Worm (Caenorhabditis elegans): ENCODE data around the gene srt-6.

The srt-6 gene

DNA sequence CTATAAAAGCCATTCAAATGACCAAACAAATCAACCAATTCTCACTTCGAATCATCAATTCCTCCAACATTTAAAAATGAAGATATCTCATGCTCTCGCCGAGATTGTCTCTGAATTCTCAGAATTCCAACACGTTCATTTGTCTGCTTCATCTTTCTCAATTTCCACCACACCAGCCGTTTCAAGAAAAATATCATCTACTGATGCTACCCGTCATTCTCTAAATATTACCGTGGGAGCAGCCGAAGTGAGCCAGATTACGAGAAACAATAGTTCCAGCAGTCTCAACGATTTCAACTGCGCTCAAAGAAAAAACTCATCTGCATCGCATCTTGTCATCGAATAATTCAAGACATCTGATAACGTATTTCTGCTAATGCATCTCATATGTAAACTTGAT is 6.3 kb upstream of the srt-6 start, which contains the start of gene F18E3.12:
Gene F18E3.12, plus strand, starts transcription at position 77 of the 400 bp plus-strand sequence.
- TF ChIP-seq nhr-23 (tag; optimal IDR thresholded peaks at IDR 0.05) (no peak), unc-55 (GFP tag; optimal IDR thresholded peaks at IDR 0.05) (no peak), crh-2 (tag; optimal IDR thresholded peaks at IDR 0.05) (no peak), ama-1 (optimal IDR thresholded peaks at IDR 0.05) (peak; percentile 77), alr-1 (tag; optimal IDR thresholded peaks at IDR 0.05) (no peak), blmp-1 (tag; optimal IDR thresholded peaks at IDR 0.05; ENCODE audit: insufficient read depth) (no peak)

DNA sequence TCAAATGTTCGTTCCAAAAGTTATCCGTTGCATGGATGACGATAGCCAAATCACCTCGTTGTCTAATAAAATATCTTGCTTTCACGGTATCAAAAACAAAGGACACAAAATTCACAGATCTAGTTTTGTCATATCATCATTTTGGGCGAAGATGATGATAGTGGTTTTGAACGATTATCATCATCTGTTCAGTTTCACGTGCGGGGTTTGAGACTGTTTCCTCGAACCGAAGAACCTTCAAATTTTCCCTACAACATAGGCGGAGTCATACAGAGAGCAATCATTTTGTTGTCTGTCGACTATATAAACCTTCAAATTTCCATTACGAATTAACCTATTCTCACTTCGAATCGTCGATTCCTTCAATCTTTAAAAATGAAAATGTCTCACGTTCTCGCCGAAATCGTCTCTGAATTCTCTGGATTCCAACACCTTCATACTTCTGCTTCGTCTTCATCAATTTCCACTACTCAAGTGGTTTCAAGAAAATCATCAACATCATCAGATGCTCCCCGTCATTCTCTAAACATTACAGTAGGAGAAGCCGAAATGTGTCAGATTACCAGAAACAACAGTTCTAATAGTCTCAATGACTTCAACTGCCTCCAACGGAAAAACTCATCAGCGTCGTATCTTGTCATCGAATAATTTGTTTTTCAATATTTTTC is 4.6 kb upstream of the srt-6 start, which contains the start of gene F18E3.11:
Gene F18E3.11, plus strand, starts transcription at position 376 of the 668 bp plus-strand sequence.
- TF ChIP-seq sem-4 (tag; optimal IDR thresholded peaks at IDR 0.05), result no peak
- peak; percentile 6 for TF ChIP-seq nhr-6 (tag; optimal IDR thresholded peaks at IDR 0.05)
- no peak for TF ChIP-seq ztf-1 (GFP tag; conservative IDR thresholded peaks at IDR 0.05)
- no peak for TF ChIP-seq Y55F3AM.14 (GFP tag; optimal IDR thresholded peaks at IDR 0.05)
- TF ChIP-seq fos-1 (tag; optimal IDR thresholded peaks at IDR 0.05), result no peak
- peak; percentile 9 for TF ChIP-seq crh-2 (tag; optimal IDR thresholded peaks at IDR 0.05)
- TF ChIP-seq sma-3 (GFP tag; optimal IDR thresholded peaks at IDR 0.05), result peak; percentile 49
- TF ChIP-seq ama-1 (optimal IDR thresholded peaks at IDR 0.05), result peak; percentile 89
- peak; percentile 80 for TF ChIP-seq nhr-21 (tag; optimal IDR thresholded peaks at IDR 0.05)
- peak; percentile 85 for TF ChIP-seq nhr-25 (tag; optimal IDR thresholded peaks at IDR 0.05)
- TF ChIP-seq ceh-16 (tag; optimal IDR thresholded peaks at IDR 0.05), result no peak
- TF ChIP-seq peb-1 (tag; optimal IDR thresholded peaks at IDR 0.05), result no peak
- peak; percentile 78 for TF ChIP-seq blmp-1 (tag; optimal IDR thresholded peaks at IDR 0.05; ENCODE audit: insufficient read depth)
- no peak for TF ChIP-seq nhr-10 (tag; optimal IDR thresholded peaks at IDR 0.05)
- no peak for TF ChIP-seq zag-1 (tag; optimal IDR thresholded peaks at IDR 0.05)
- no peak for TF ChIP-seq egl-27 (tag; optimal IDR thresholded peaks at IDR 0.05)
- TF ChIP-seq nhr-129 (tag; optimal IDR thresholded peaks at IDR 0.05), result peak; percentile 84
- TF ChIP-seq sma-9 (GFP tag; optimal IDR thresholded peaks at IDR 0.05), result peak; percentile 84
- TF ChIP-seq sma-9 (tag; optimal IDR thresholded peaks at IDR 0.05), result no peak

DNA sequence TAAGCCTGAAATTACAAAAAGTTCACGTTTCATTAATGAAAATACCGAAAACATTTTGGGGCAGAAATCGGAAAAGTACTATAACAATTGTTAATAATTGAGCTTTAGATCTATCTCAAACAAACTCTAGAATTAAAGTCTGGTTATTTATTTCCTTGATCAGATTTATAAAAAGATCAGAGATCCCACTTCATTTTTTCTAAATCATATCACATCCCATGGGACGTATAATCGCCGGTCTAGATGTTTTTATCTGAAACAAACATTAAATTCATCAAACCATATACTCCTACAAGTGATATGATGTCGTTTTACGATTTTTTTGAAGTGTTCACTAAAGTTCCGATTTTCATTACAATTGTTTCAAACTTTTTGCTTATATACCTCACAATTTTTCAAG is 3.1 kb upstream of the srt-6 start, which contains the start of gene str-41:
Gene str-41, plus strand, starts transcription at position 301 of the 400 bp plus-strand sequence.
- TF ChIP-seq nhr-237 (tag; optimal IDR thresholded peaks at IDR 0.05), result no peak
- no peak for TF ChIP-seq nhr-77 (tag; optimal IDR thresholded peaks at IDR 0.05)
- TF ChIP-seq blmp-1 (tag; optimal IDR thresholded peaks at IDR 0.05; ENCODE audit: insufficient read depth), result no peak
- TF ChIP-seq ztf-4 (tag; optimal IDR thresholded peaks at IDR 0.05), result no peak
- no peak for TF ChIP-seq zag-1 (tag; optimal IDR thresholded peaks at IDR 0.05)
- no peak for TF ChIP-seq egl-27 (tag; optimal IDR thresholded peaks at IDR 0.05)
- no peak for TF ChIP-seq elt-3 (tag; optimal IDR thresholded peaks at IDR 0.05)
- TF ChIP-seq nhr-11 (tag; optimal IDR thresholded peaks at IDR 0.05), result no peak
- TF ChIP-seq ztf-1 (GFP tag; conservative IDR thresholded peaks at IDR 0.05), result no peak
- no peak for TF ChIP-seq F13H6.1 (tag; optimal IDR thresholded peaks at IDR 0.05)
- no peak for TF ChIP-seq alr-1 (tag; optimal IDR thresholded peaks at IDR 0.05)
- no peak for TF ChIP-seq ZK546.5 (tag; optimal IDR thresholded peaks at IDR 0.05)
- no peak for TF ChIP-seq mdl-1 (tag; optimal IDR thresholded peaks at IDR 0.05)
- TF ChIP-seq nhr-25 (tag; optimal IDR thresholded peaks at IDR 0.05), result no peak
- TF ChIP-seq sma-3 (GFP tag; optimal IDR thresholded peaks at IDR 0.05), result no peak

DNA sequence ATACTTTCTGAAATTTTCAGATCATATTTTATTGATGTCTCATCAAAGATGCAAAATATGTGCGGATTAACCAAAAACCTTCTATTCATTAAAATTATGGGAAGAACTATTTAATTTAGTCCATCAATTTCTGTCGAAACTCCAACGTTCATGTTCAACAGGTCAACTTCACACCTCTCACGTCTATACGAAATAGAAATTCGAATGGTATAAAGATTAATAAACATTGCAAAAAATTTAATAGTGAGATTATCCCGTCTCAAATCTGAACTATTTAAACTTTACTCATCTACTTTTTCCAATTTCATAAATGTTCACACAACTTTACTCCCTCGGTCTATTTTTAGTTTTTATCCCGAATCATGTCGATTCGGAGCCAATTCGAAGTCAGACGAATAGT is 985 bp upstream of the srt-6 start, which contains the start of gene R13D7.2:
Gene R13D7.2, plus strand, starts transcription at position 301 of the 400 bp plus-strand sequence.
- TF ChIP-seq mbf-1 (tag; optimal IDR thresholded peaks at IDR 0.05) (no peak), gmeb-1 (tag; optimal IDR thresholded peaks at IDR 0.05) (no peak), egl-27 (tag; optimal IDR thresholded peaks at IDR 0.05) (no peak), alr-1 (tag; optimal IDR thresholded peaks at IDR 0.05) (no peak), nhr-12 (tag; optimal IDR thresholded peaks at IDR 0.05) (no peak), dmd-4 (tag; optimal IDR thresholded peaks at IDR 0.05) (no peak), nhr-77 (tag; optimal IDR thresholded peaks at IDR 0.05) (no peak), nhr-10 (tag; optimal IDR thresholded peaks at IDR 0.05) (no peak), ztf-11 (tag; optimal IDR thresholded peaks at IDR 0.05) (no peak), ceh-16 (tag; optimal IDR thresholded peaks at IDR 0.05) (no peak), R02D3.7 (tag; optimal IDR thresholded peaks at IDR 0.05) (no peak), lin-11 (tag; optimal IDR thresholded peaks at IDR 0.05) (no peak), unc-55 (GFP tag; optimal IDR thresholded peaks at IDR 0.05) (no peak), ama-1 (optimal IDR thresholded peaks at IDR 0.05) (no peak), unc-39 (tag; optimal IDR thresholded peaks at IDR 0.05) (no peak), lin-39 (tag; optimal IDR thresholded peaks at IDR 0.05) (no peak), Y55F3AM.14 (GFP tag; optimal IDR thresholded peaks at IDR 0.05) (no peak), ZK546.5 (tag; optimal IDR thresholded peaks at IDR 0.05) (no peak), nhr-23 (tag; optimal IDR thresholded peaks at IDR 0.05) (no peak)

Data from whole organism, L2 larva.